Worm (Caenorhabditis elegans) whole organism, midembryonic: Measurements from ENCODE around the gene chil-5.

ENCODE experiments used
- ref-1 ChIP-seq: fragments of 200-800 bp; sonication (Bioruptor generic); conservative IDR thresholded peaks from 2 replicates; pipeline ENCODE4 v1.3.6; 2022; ENCODE audit warnings: missing genetic modification reagents, missing genetic modification characterization, missing compliant biosample characterization
- tab-1 ChIP-seq: fragments of 200-800 bp; sonication (Bioruptor generic); IDR thresholded peaks from 2 replicates; pipeline ENCODE4 v1.3.6; 2022; ENCODE audit warnings: missing genetic modification characterization, missing compliant biosample characterization
- ztf-29 ChIP-seq: fragments of 200-800 bp; sonication (Bioruptor generic); IDR thresholded peaks from 2 replicates; pipeline ENCODE4 v1.3.6; 2022; ENCODE audit warnings: missing genetic modification reagents, missing genetic modification characterization, missing compliant biosample characterization

- TF ChIP-seq ref-1 (GFP tag; lab: Robert Waterston, UW) = no peak
- no peak for TF ChIP-seq tab-1 (GFP tag; lab: Robert Waterston, UW)
- TF ChIP-seq ztf-29 (GFP tag; lab: Robert Waterston, UW) = no peak
Observed at ce11 chrII:9898744-9899143, 39.3 kb upstream of the chil-5 start.
